Fruit fly (Drosophila melanogaster) whole organism, adult: Measurements from ENCODE around the gene CG8516.

Source experiments
- CG11617 ChIP-seq: fragments of 200-800 bp; sonication (Bioruptor generic); optimal IDR thresholded peaks from 2 replicates; lab custom pipeline; 2017; ENCODE audit warnings: mild to moderate bottlenecking, missing biosample characterization, missing genetic modification reagents, missing genetic modification characterization
- CG12768 ChIP-seq: fragments of 200-800 bp; sonication (Bioruptor generic); optimal IDR thresholded peaks from 2 replicates; lab custom pipeline; 2017; ENCODE audit warnings: missing biosample characterization, missing genetic modification characterization, mild to moderate bottlenecking, moderate library complexity, missing genetic modification reagents
- CG14711 ChIP-seq: fragments of 200-800 bp; sonication (Bioruptor generic); optimal IDR thresholded peaks from 2 replicates; lab custom pipeline; 2018; ENCODE audit warnings: missing biosample characterization, mild to moderate bottlenecking, missing genetic modification characterization, moderate library complexity
- CG1620 ChIP-seq: fragments of 200-800 bp; sonication (Bioruptor generic); optimal IDR thresholded peaks from 2 replicates; lab custom pipeline; 2016; ENCODE audit warnings: missing biosample characterization, missing genetic modification characterization
- CG33017 ChIP-seq: fragments of 200-800 bp; sonication (Bioruptor generic); optimal IDR thresholded peaks from 2 replicates; lab custom pipeline; 2018; ENCODE audit warnings: missing biosample characterization, mild to moderate bottlenecking, missing genetic modification characterization, moderate library complexity
- CG5204 ChIP-seq: fragments of 200-800 bp; sonication (Bioruptor generic); optimal IDR thresholded peaks from 2 replicates; lab custom pipeline; 2016; ENCODE audit warnings: missing biosample characterization, missing genetic modification characterization
- CG7045 ChIP-seq: fragments of 200-800 bp; sonication (Bioruptor generic); optimal IDR thresholded peaks from 2 replicates; lab custom pipeline; 2017; ENCODE audit warnings: missing biosample characterization, mild to moderate bottlenecking, missing genetic modification characterization
- CG7101 ChIP-seq: fragments of 200-800 bp; sonication (Bioruptor generic); optimal IDR thresholded peaks from 2 replicates; lab custom pipeline; 2018; ENCODE audit warnings: missing biosample characterization, mild to moderate bottlenecking, missing genetic modification characterization, moderate library complexity
- Clk ChIP-seq: fragments of 200-800 bp; sonication (Bioruptor generic); optimal IDR thresholded peaks from 2 replicates; lab custom pipeline; 2017; ENCODE audit warnings: missing biosample characterization, missing genetic modification characterization
- Crg-1 ChIP-seq: fragments of 200-800 bp; sonication (Bioruptor generic); optimal IDR thresholded peaks from 2 replicates; lab custom pipeline; 2016; ENCODE audit warnings: missing biosample characterization, missing genetic modification characterization
- Hr96 ChIP-seq: fragments of 200-800 bp; sonication (Bioruptor generic); optimal IDR thresholded peaks from 2 replicates; lab custom pipeline; 2016; ENCODE audit warnings: missing biosample characterization, missing genetic modification characterization
- Mnt ChIP-seq: fragments of 200-800 bp; sonication (Bioruptor generic); optimal IDR thresholded peaks from 2 replicates; lab custom pipeline; 2016; ENCODE audit warnings: missing biosample characterization, mild to moderate bottlenecking, missing genetic modification characterization
- bab1 ChIP-seq: fragments of 200-800 bp; sonication (Bioruptor generic); optimal IDR thresholded peaks from 3 replicates; lab custom pipeline; 2019; ENCODE audit warnings: missing biosample characterization, mild to moderate bottlenecking, missing genetic modification characterization, moderate library complexity
- cic ChIP-seq: fragments of 200-800 bp; sonication (Bioruptor generic); optimal IDR thresholded peaks from 2 replicates; lab custom pipeline; 2017; ENCODE audit warnings: missing biosample characterization, mild to moderate bottlenecking, missing genetic modification characterization, moderate library complexity
- cnc ChIP-seq, 2 experiments: fragments of >200 bp; optimal IDR thresholded peaks; 2 replicates each; lab custom pipeline; 2017
- kay ChIP-seq: fragments of 200-800 bp; sonication (Bioruptor generic); peaks from one replicate; lab custom pipeline; 2016; ENCODE audit warnings: missing biosample characterization, missing genetic modification characterization, borderline replicate concordance
- ovo ChIP-seq: fragments of 200-800 bp; sonication (Bioruptor generic); optimal IDR thresholded peaks from 2 replicates; lab custom pipeline; 2016; ENCODE audit warnings: missing biosample characterization, missing genetic modification characterization
- pad ChIP-seq: fragments of 200-800 bp; sonication (Bioruptor generic); optimal IDR thresholded peaks from 3 replicates; lab custom pipeline; 2017; ENCODE audit warnings: missing biosample characterization, missing genetic modification characterization, mild to moderate bottlenecking, moderate library complexity, missing genetic modification reagents
- tj ChIP-seq: fragments of 200-800 bp; sonication (Bioruptor generic); optimal IDR thresholded peaks from 3 replicates; lab custom pipeline; 2017; ENCODE audit warnings: missing biosample characterization, mild to moderate bottlenecking, missing genetic modification characterization, moderate library complexity
- toe ChIP-seq: fragments of 200-800 bp; sonication (Bioruptor generic); optimal IDR thresholded peaks from 2 replicates; lab custom pipeline; 2016; ENCODE audit warnings: missing biosample characterization, missing genetic modification characterization

The CG8516 gene

dm6 chr3R:9813861-9814260 is 20.8 kb downstream of the CG8516 start, which contains the start of gene eloF:
Gene eloF (plus strand): TSS chr3R:9814161.
- TF ChIP-seq Hr96 (GFP tag; lab: Kevin White, UChicago) (no peak), CG11617 (GFP tag; lab: Kevin White, UChicago) (no peak), ovo (GFP tag; lab: Kevin White, UChicago) (no peak), CG7045 (GFP tag; lab: Kevin White, UChicago) (no peak), CG12768 (GFP tag; lab: Kevin White, UChicago) (no peak), bab1 (GFP tag; lab: Kevin White, UChicago) (no peak), CG33017 (tag; lab: Kevin White, UChicago) (no peak), Crg-1 (GFP tag; lab: Kevin White, UChicago) (no peak), CG7101 (tag; lab: Kevin White, UChicago) (no peak), kay (GFP tag; lab: Kevin White, UChicago) (no peak), toe (GFP tag; lab: Kevin White, UChicago) (no peak), cnc (optimal IDR thresholded peaks at IDR 0.05; lab: Kevin White, UChicago) (no peak), tj (GFP tag; lab: Kevin White, UChicago) (no peak), CG5204 (GFP tag; lab: Kevin White, UChicago) (no peak), pad (GFP tag; lab: Kevin White, UChicago) (no peak), CG14711 (tag; lab: Kevin White, UChicago) (no peak), cic (GFP tag; lab: Kevin White, UChicago) (no peak), Clk (no peak), Mnt (GFP tag; lab: Kevin White, UChicago) (no peak)

dm6 chr3R:9816879-9817278 is 23.8 kb downstream of the CG8516 start, which contains the start of gene CG16904:
Gene CG16904 (minus strand): TSS chr3R:9816979.
- TF ChIP-seq CG33017 (tag; lab: Kevin White, UChicago) = no peak
- no peak for TF ChIP-seq CG11617 (GFP tag; lab: Kevin White, UChicago)
- no peak for TF ChIP-seq CG12768 (GFP tag; lab: Kevin White, UChicago)
- TF ChIP-seq tj (GFP tag; lab: Kevin White, UChicago) = no peak
- TF ChIP-seq CG7045 (GFP tag; lab: Kevin White, UChicago) = no peak
- TF ChIP-seq cic (GFP tag; lab: Kevin White, UChicago) = no peak
- no peak for TF ChIP-seq bab1 (GFP tag; lab: Kevin White, UChicago)
- no peak for TF ChIP-seq CG5204 (GFP tag; lab: Kevin White, UChicago)
- no peak for TF ChIP-seq kay (GFP tag; lab: Kevin White, UChicago)
- no peak for TF ChIP-seq ovo (GFP tag; lab: Kevin White, UChicago)
- no peak for TF ChIP-seq Crg-1 (GFP tag; lab: Kevin White, UChicago)
- TF ChIP-seq Hr96 (GFP tag; lab: Kevin White, UChicago) = no peak
- no peak for TF ChIP-seq CG14711 (tag; lab: Kevin White, UChicago)
- no peak for TF ChIP-seq Mnt (GFP tag; lab: Kevin White, UChicago)
- no peak for TF ChIP-seq Clk
- TF ChIP-seq CG7101 (tag; lab: Kevin White, UChicago) = no peak
- no peak for TF ChIP-seq toe (GFP tag; lab: Kevin White, UChicago)
- TF ChIP-seq cnc (optimal IDR thresholded peaks at IDR 0.05; lab: Kevin White, UChicago) = no peak
- no peak for TF ChIP-seq pad (GFP tag; lab: Kevin White, UChicago)
- no peak for TF ChIP-seq CG1620 (GFP tag; lab: Kevin White, UChicago)

dm6 chr3R:9818295-9818694 is 25.2 kb downstream of the CG8516 start, which contains the start of gene CG9459:
Gene CG9459 (minus strand): TSS chr3R:9818395.
- TF ChIP-seq Clk (no peak), cic (GFP tag; lab: Kevin White, UChicago) (no peak), kay (GFP tag; lab: Kevin White, UChicago) (no peak), CG5204 (GFP tag; lab: Kevin White, UChicago) (no peak), ovo (GFP tag; lab: Kevin White, UChicago) (no peak), CG7045 (GFP tag; lab: Kevin White, UChicago) (no peak), toe (GFP tag; lab: Kevin White, UChicago) (no peak), cnc (optimal IDR thresholded peaks at IDR 0.05; lab: Kevin White, UChicago) (no peak), pad (GFP tag; lab: Kevin White, UChicago) (no peak), CG33017 (tag; lab: Kevin White, UChicago) (no peak)

dm6 chr3R:9819777-9820176 is 26.7 kb downstream of the CG8516 start, which contains the start of gene CG9458:
Gene CG9458 (minus strand): TSS chr3R:9819877.
- TF ChIP-seq CG5204 (GFP tag; lab: Kevin White, UChicago) = no peak
- no peak for TF ChIP-seq CG12768 (GFP tag; lab: Kevin White, UChicago)
- no peak for TF ChIP-seq toe (GFP tag; lab: Kevin White, UChicago)
- no peak for TF ChIP-seq ovo (GFP tag; lab: Kevin White, UChicago)

dm6 chr3R:9821091-9821490 is 28.0 kb downstream of the CG8516 start, which contains the start of gene CG42857:
Gene CG42857 (minus strand): TSS chr3R:9821191.
- TF ChIP-seq bab1 (GFP tag; lab: Kevin White, UChicago) (no peak), CG11617 (GFP tag; lab: Kevin White, UChicago) (no peak), tj (GFP tag; lab: Kevin White, UChicago) (no peak), Hr96 (GFP tag; lab: Kevin White, UChicago) (no peak), cnc (optimal IDR thresholded peaks at IDR 0.05; lab: Kevin White, UChicago) (no peak), Crg-1 (GFP tag; lab: Kevin White, UChicago) (no peak), CG1620 (GFP tag; lab: Kevin White, UChicago) (no peak)

dm6 chr3R:9823723-9824122 is 30.6 kb downstream of the CG8516 start, which contains the start of gene CG34302:
Gene CG34302 (minus strand): TSS chr3R:9823823.
- TF ChIP-seq CG7045 (GFP tag; lab: Kevin White, UChicago) (no peak), CG11617 (GFP tag; lab: Kevin White, UChicago) (no peak), Clk (no peak), cnc (optimal IDR thresholded peaks at IDR 0.05; lab: Kevin White, UChicago) (no peak), ovo (GFP tag; lab: Kevin White, UChicago) (no peak), tj (GFP tag; lab: Kevin White, UChicago) (no peak), Mnt (GFP tag; lab: Kevin White, UChicago) (no peak)
